Worm (Caenorhabditis elegans): ENCODE data around the gene efn-2.

- TF ChIP-seq lsy-2 (tag; optimal IDR thresholded peaks at IDR 0.05) (no peak), snpc-4 (tag; optimal IDR thresholded peaks at IDR 0.05) (no peak), unc-62 (GFP tag; optimal IDR thresholded peaks at IDR 0.05) (no peak), lin-39 (tag; optimal IDR thresholded peaks at IDR 0.05) (no peak), C04F5.9 (tag; optimal IDR thresholded peaks at IDR 0.05) (no peak)
Observed at ce11 chrIV:10567822-10568221, 8.3 kb upstream of the efn-2 start.

Data from whole organism, L1 larva.